Worm (Caenorhabditis elegans) whole organism, L3 larva: ENCODE measurements around the gene F26A10.2.

ENCODE experiments used
- R02D3.7 ChIP-seq: fragments of 150-350 bp; optimal IDR thresholded peaks from 2 replicates; lab custom pipeline; 2014; ENCODE audit warnings: missing biosample characterization, missing genetic modification characterization
- ama-1 ChIP-seq: fragments of 150-350 bp; optimal IDR thresholded peaks from 2 replicates; lab custom pipeline; 2018
- egl-27 ChIP-seq: sonication (generic microtip); optimal IDR thresholded peaks from 4 replicates; lab custom pipeline; 2017; ENCODE audit warnings: missing biosample characterization, missing genetic modification reagents, missing genetic modification characterization
- nfya-1 ChIP-seq: sonication (generic microtip); optimal IDR thresholded peaks from 2 replicates; lab custom pipeline; 2017; ENCODE audit warnings: missing genetic modification characterization, mild to moderate bottlenecking, missing compliant biosample characterization, antibody characterized with exemption, moderate library complexity; ENCODE audit not compliant: insufficient read depth
- nhr-237 ChIP-seq: fragments of 150-350 bp; optimal IDR thresholded peaks from 2 replicates; lab custom pipeline; 2014; ENCODE audit warnings: missing biosample characterization, missing genetic modification characterization
- nhr-28 ChIP-seq: fragments of 150-350 bp; optimal IDR thresholded peaks from 2 replicates; lab custom pipeline; 2014; ENCODE audit warnings: missing biosample characterization, missing genetic modification characterization
- nhr-77 ChIP-seq: fragments of 150-350 bp; optimal IDR thresholded peaks from 2 replicates; lab custom pipeline; 2014; ENCODE audit warnings: missing biosample characterization, missing genetic modification characterization
- pqm-1 ChIP-seq: fragments of 150-350 bp; optimal IDR thresholded peaks from 2 replicates; lab custom pipeline; 2017; ENCODE audit warnings: missing biosample characterization, missing genetic modification characterization, inconsistent platforms
- unc-39 ChIP-seq: sonication (generic microtip); optimal IDR thresholded peaks from 4 replicates; lab custom pipeline; 2017; ENCODE audit warnings: missing biosample characterization, missing genetic modification characterization
- unc-62 ChIP-seq: fragments of 150-350 bp; sonication (generic microtip); optimal IDR thresholded peaks from 4 replicates; lab custom pipeline; 2014; ENCODE audit warnings: missing biosample characterization, missing genetic modification reagents, missing genetic modification characterization
- zag-1 ChIP-seq: fragments of 150-350 bp; optimal IDR thresholded peaks from 2 replicates; lab custom pipeline; 2014; ENCODE audit warnings: missing biosample characterization, missing genetic modification characterization

DNA sequence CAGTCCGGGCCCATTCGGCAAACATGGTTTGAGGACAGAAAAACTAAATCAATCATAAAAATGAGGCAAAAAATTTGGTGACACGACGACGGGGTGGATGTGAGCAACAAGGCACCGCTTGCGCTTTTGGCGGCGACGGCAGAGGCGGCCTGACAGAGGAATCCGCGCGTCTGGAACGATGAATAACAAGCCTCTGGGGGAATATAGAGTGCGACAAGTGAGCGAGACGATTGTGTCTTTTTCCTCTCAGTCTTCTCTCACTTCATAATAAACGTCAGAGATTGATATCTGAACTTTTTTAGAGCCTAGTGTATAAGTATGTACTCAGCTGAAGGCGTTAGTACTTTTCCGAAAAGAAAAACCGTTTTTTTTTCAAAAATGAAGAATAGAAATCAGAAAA is 37.2 kb downstream of the F26A10.2 start, which contains the start of gene twk-17:
- TF ChIP-seq pqm-1 (tag; lab: Kevin White, UChicago) = no peak
- TF ChIP-seq R02D3.7 (tag; lab: Kevin White, UChicago) = no peak
- no peak for TF ChIP-seq nhr-28 (tag; lab: Kevin White, UChicago)
- no peak for TF ChIP-seq unc-62 (GFP tag; lab: Kevin White, UChicago)
- TF ChIP-seq egl-27 (tag; lab: Kevin White, UChicago) = no peak
- no peak for TF ChIP-seq zag-1 (tag; lab: Kevin White, UChicago)
- no peak for TF ChIP-seq unc-39 (tag; lab: Kevin White, UChicago)
- no peak for TF ChIP-seq nhr-237
- TF ChIP-seq nfya-1 (tag; lab: Kevin White, UChicago) = no peak
- TF ChIP-seq nhr-77 (tag; lab: Kevin White, UChicago) = no peak
- TF ChIP-seq ama-1 = no peak
